Fruit fly (Drosophila melanogaster) Kc167 (cell line): ENCODE results near the gene CG32320.

ENCODE experiments used
- Sin3A ChIP-seq: fragments of >200 bp; optimal IDR thresholded peaks from 2 replicates; lab custom pipeline; 2018; ENCODE audit warnings: missing external identifiers
- h ChIP-seq: fragments of >200 bp; optimal IDR thresholded peaks from 3 replicates; lab custom pipeline; 2018; ENCODE audit warnings: missing external identifiers
- psq ChIP-seq: fragments of >200 bp; optimal IDR thresholded peaks from 2 replicates; lab custom pipeline; 2017; ENCODE audit warnings: missing external identifiers
- ttk ChIP-seq: sonication (Bioruptor generic); optimal IDR thresholded peaks from 2 replicates; lab custom pipeline; 2017; ENCODE audit warnings: missing external identifiers

- no peak for TF ChIP-seq psq (lab: Kevin White, UChicago)
- no peak for TF ChIP-seq ttk
- TF ChIP-seq Sin3A (lab: Kevin White, UChicago) = no peak
- TF ChIP-seq h (lab: Kevin White, UChicago) = no peak
Observed at dm6 chr3L:1442309-1442708, 43.9 kb downstream of the CG32320 start.
